Worm (Caenorhabditis elegans) whole organism, L1 larva: Measurements from ENCODE around the gene cpr-1.
A peak's percentile ranks its signal among the peaks of the same experiment; 100 is the strongest.
"Not testable (repeated sequence)": the region's sequence is repeated elsewhere in the genome, so short reads cannot be mapped to it uniquely, and the experiment has no call there.

Experiments used
- alr-1 ChIP-seq: fragments of 200-800 bp; sonication (Bioruptor generic); optimal IDR thresholded peaks from 2 replicates; lab custom pipeline; 2018; ENCODE audit warnings: borderline replicate concordance, mild to moderate bottlenecking, missing genetic modification characterization, missing compliant biosample characterization
- aly-2 ChIP-seq: fragments of 150-350 bp; optimal IDR thresholded peaks from 2 replicates; lab custom pipeline; 2014; ENCODE audit warnings: missing biosample characterization, missing genetic modification characterization
- blmp-1 ChIP-seq: fragments of 150-350 bp; optimal IDR thresholded peaks from 2 replicates; lab custom pipeline; 2014; ENCODE audit warnings: missing biosample characterization, missing genetic modification characterization
- ceh-90 ChIP-seq: sonication (generic microtip); optimal IDR thresholded peaks from 2 replicates; lab custom pipeline; 2016; ENCODE audit warnings: missing genetic modification characterization, missing compliant biosample characterization
- dpl-1 ChIP-seq, 3 experiments: fragments of 150-350 bp in 2 of 3; sonication (generic microtip) in 1 of 3; optimal IDR thresholded peaks; 2 replicates each; lab custom pipeline; 2014 to 2017; ENCODE audit warnings: missing biosample characterization in 3 of 3, missing genetic modification characterization in 3 of 3, missing genetic modification reagents in 3 of 3
- efl-1 ChIP-seq, 4 experiments: fragments of 150-350 bp; optimal IDR thresholded peaks in 3 of 4; peaks in 1 of 4; 1 replicate in 1 of 4; 2 replicates in 3 of 4; lab custom pipeline; 2014; ENCODE audit warnings: missing biosample characterization in 2 of 4, missing genetic modification characterization in 2 of 4, missing genetic modification reagents in 2 of 4
- efl-3 ChIP-seq: fragments of 200-800 bp; sonication (Bioruptor generic); optimal IDR thresholded peaks from 2 replicates; lab custom pipeline; 2018; ENCODE audit warnings: mild to moderate bottlenecking, missing genetic modification characterization, missing compliant biosample characterization
- egl-13 ChIP-seq: sonication (generic microtip); optimal IDR thresholded peaks from 2 replicates; lab custom pipeline; 2016; ENCODE audit warnings: missing genotype, missing genetic modification reagents, missing genetic modification characterization, missing compliant biosample characterization
- elt-2 ChIP-seq: sonication (generic microtip); optimal IDR thresholded peaks from 2 replicates; lab custom pipeline; 2016; ENCODE audit warnings: missing genetic modification characterization, mild to moderate bottlenecking, inconsistent platforms, missing compliant biosample characterization, missing genetic modification reagents
- elt-3 ChIP-seq, 6 experiments: fragments of 150-350 bp in 1 of 6; sonication (generic microtip); optimal IDR thresholded peaks; 2 replicates each; lab custom pipeline; 2017 to 2018; ENCODE audit warnings: missing biosample characterization in 6 of 6, missing genetic modification characterization in 6 of 6, inconsistent platforms in 1 of 6
- fkh-4 ChIP-seq: sonication (generic microtip); optimal IDR thresholded peaks from 2 replicates; lab custom pipeline; 2016; ENCODE audit warnings: missing compliant biosample characterization, missing genetic modification characterization, borderline replicate concordance
- fos-1 ChIP-seq: fragments of 150-350 bp; optimal IDR thresholded peaks from 2 replicates; lab custom pipeline; 2014; ENCODE audit warnings: missing biosample characterization, missing genetic modification characterization
- irx-1 ChIP-seq: sonication (generic microtip); optimal IDR thresholded peaks from 2 replicates; lab custom pipeline; 2016; ENCODE audit warnings: missing genetic modification characterization, missing compliant biosample characterization
- lin-14 ChIP-seq: fragments of 200-800 bp; sonication (Bioruptor generic); optimal IDR thresholded peaks from 2 replicates; lab custom pipeline; 2018; ENCODE audit warnings: mild to moderate bottlenecking, missing genetic modification characterization, moderate library complexity, missing compliant biosample characterization
- lin-35 ChIP-seq, 2 experiments: fragments of 150-350 bp; optimal IDR thresholded peaks; 2 replicates each; lab custom pipeline; 2014; ENCODE audit warnings: missing biosample characterization in 2 of 2, missing genetic modification characterization in 2 of 2, missing genetic modification reagents in 2 of 2
- mab-9 ChIP-seq: fragments of 200-800 bp; sonication (Bioruptor generic); IDR thresholded peaks from 2 replicates; pipeline ENCODE4 v1.3.6; 2022; ENCODE audit warnings: missing genetic modification reagents, missing genetic modification characterization, missing compliant biosample characterization
- mef-2 ChIP-seq: fragments of 150-350 bp; optimal IDR thresholded peaks from 2 replicates; lab custom pipeline; 2014; ENCODE audit warnings: missing biosample characterization, missing genetic modification characterization
- nhr-20 ChIP-seq: sonication (generic microtip); optimal IDR thresholded peaks from 2 replicates; lab custom pipeline; 2016; ENCODE audit warnings: mild to moderate bottlenecking, missing genetic modification characterization, missing compliant biosample characterization
- nhr-237 ChIP-seq: fragments of 150-350 bp; optimal IDR thresholded peaks from 2 replicates; lab custom pipeline; 2014; ENCODE audit warnings: missing biosample characterization, missing genetic modification characterization
- nhr-71 ChIP-seq: sonication (generic microtip); optimal IDR thresholded peaks from 2 replicates; lab custom pipeline; 2016; ENCODE audit warnings: mild to moderate bottlenecking, missing genetic modification characterization, moderate library complexity, missing compliant biosample characterization
- nhr-85 ChIP-seq: sonication (generic microtip); peaks from one replicate; lab custom pipeline; 2016; ENCODE audit warnings: missing genetic modification characterization, inconsistent platforms, missing compliant biosample characterization
- pax-3 ChIP-seq: fragments of 200-800 bp; sonication (Bioruptor generic); optimal IDR thresholded peaks from 2 replicates; lab custom pipeline; 2018; ENCODE audit warnings: mild to moderate bottlenecking, missing genetic modification characterization, moderate library complexity, missing compliant biosample characterization
- snu-23 ChIP-seq: sonication (generic microtip); optimal IDR thresholded peaks from 2 replicates; lab custom pipeline; 2016; ENCODE audit warnings: missing genetic modification characterization, missing compliant biosample characterization
- swsn-7 ChIP-seq: sonication (generic microtip); optimal IDR thresholded peaks from 2 replicates; lab custom pipeline; 2016; ENCODE audit warnings: missing genetic modification characterization, missing compliant biosample characterization
- tbx-2 ChIP-seq: sonication (generic microtip); optimal IDR thresholded peaks from 2 replicates; lab custom pipeline; 2016; ENCODE audit warnings: missing genetic modification characterization, missing compliant biosample characterization
- unc-86 ChIP-seq: sonication (generic microtip); optimal IDR thresholded peaks from 2 replicates; lab custom pipeline; 2016; ENCODE audit warnings: missing genetic modification characterization, missing compliant biosample characterization
- vab-15 ChIP-seq: sonication (generic microtip); optimal IDR thresholded peaks from 2 replicates; lab custom pipeline; 2017; ENCODE audit warnings: missing genotype, mild to moderate bottlenecking, missing genetic modification characterization, missing compliant biosample characterization
- zag-1 ChIP-seq: fragments of 150-350 bp; optimal IDR thresholded peaks from 2 replicates; lab custom pipeline; 2014; ENCODE audit warnings: missing biosample characterization, missing genetic modification characterization
- zip-4 ChIP-seq: fragments of 200-800 bp; sonication (Bioruptor generic); optimal IDR thresholded peaks from 2 replicates; lab custom pipeline; 2018; ENCODE audit warnings: mild to moderate bottlenecking, missing genetic modification characterization, moderate library complexity, missing compliant biosample characterization

cpr-1 gene

ce11 chrV:12004501-12004940, 29.2 kb downstream of the cpr-1 start:
- TF ChIP-seq elt-2 (tag; lab: Kevin White, UChicago) (peak; percentile 18), aly-2 (tag; lab: Kevin White, UChicago) (peak; percentile 71), pax-3 (tag; lab: Kevin White, UChicago) (no peak), nhr-71 (peak; percentile 14), efl-1 (optimal IDR thresholded peaks at IDR 0.05; lab: Kevin White, UChicago) (no peak), efl-1 (GFP tag; optimal IDR thresholded peaks at IDR 0.05 in 1 of 2; lab: Kevin White, UChicago) (peak in 1 of 2 experiments; percentile 73)
- TF ChIP-seq, all 84 proteins: peak for 4

ce11 chrV:12006495-12006894, 31.1 kb downstream of the cpr-1 start, which contains the start of gene F57F5.3:
TSS of gene F57F5.3 (minus strand) at chrV:12006595.
- no peak for TF ChIP-seq zag-1 (tag; lab: Kevin White, UChicago)
- no peak for TF ChIP-seq swsn-7 (tag; lab: Kevin White, UChicago)
- no peak for TF ChIP-seq efl-3
- no peak for TF ChIP-seq nhr-71
- TF ChIP-seq fkh-4 = no peak
- no peak for TF ChIP-seq ceh-90 (tag; lab: Kevin White, UChicago)

- TF ChIP-seq dpl-1 (GFP tag; optimal IDR thresholded peaks at IDR 0.05; lab: Kevin White, UChicago) = no peak
- no peak for TF ChIP-seq irx-1
- TF ChIP-seq nhr-71 = peak; percentile 22
- peak; percentile 53 for TF ChIP-seq nhr-85 (tag; lab: Kevin White, UChicago)
- no peak for TF ChIP-seq mab-9
- peak; percentile 10 for TF ChIP-seq snu-23 (GFP tag; lab: Kevin White, UChicago)
- TF ChIP-seq lin-35 (GFP tag; optimal IDR thresholded peaks at IDR 0.05; lab: Kevin White, UChicago) = peak in 1 of 2 experiments; percentile 2
- TF ChIP-seq blmp-1 (tag; lab: Kevin White, UChicago) = peak; percentile 97
- peak; percentile 11 for TF ChIP-seq lin-14
- peak in 5 of 6 experiments; percentile 49 to 94 (median 71) for TF ChIP-seq elt-3 (tag; optimal IDR thresholded peaks at IDR 0.05; lab: Kevin White, UChicago)
- TF ChIP-seq efl-1 (optimal IDR thresholded peaks at IDR 0.05; lab: Kevin White, UChicago) = no peak
- TF ChIP-seq efl-1 (GFP tag; optimal IDR thresholded peaks at IDR 0.05 in 1 of 2; lab: Kevin White, UChicago) = peak in 1 of 2 experiments; percentile 86
- no peak for TF ChIP-seq zip-4 (GFP tag; lab: Kevin White, UChicago)
- no peak for TF ChIP-seq swsn-7 (tag; lab: Kevin White, UChicago)
- TF ChIP-seq unc-86 = no peak
- peak; percentile 14 for TF ChIP-seq nhr-20 (tag; lab: Kevin White, UChicago)
These were observed 36.3 kb downstream of the cpr-1 start for ce11 chrV:12011686-12012085.

ce11 chrV:12013298-12013697, 37.9 kb downstream of the cpr-1 start, which contains the start of gene add-2:
TSS of gene add-2 (minus strand) at chrV:12013406.
- TF ChIP-seq alr-1 = no peak
- TF ChIP-seq elt-2 (tag; lab: Kevin White, UChicago) = peak; percentile 55

- not testable (repeated sequence) for TF ChIP-seq efl-3; tbx-2 (tag; lab: Kevin White, UChicago); egl-13
These were observed 44.7 kb downstream of the cpr-1 start, which contains the start of gene F10C2.3 for ce11 chrV:12020026-12020425. TSS of gene F10C2.3 (plus strand) at chrV:12020326.

- TF ChIP-seq lin-14 (no peak), unc-86 (no peak), vab-15 (tag; lab: Kevin White, UChicago) (no peak), lin-35 (GFP tag; optimal IDR thresholded peaks at IDR 0.05; lab: Kevin White, UChicago) (no peak), nhr-237 (no peak), nhr-71 (no peak), fos-1 (tag; lab: Kevin White, UChicago) (no peak), dpl-1 (GFP tag; optimal IDR thresholded peaks at IDR 0.05; lab: Kevin White, UChicago) (no peak), nhr-20 (tag; lab: Kevin White, UChicago) (no peak), mef-2 (tag; lab: Kevin White, UChicago) (no peak)
These were observed 45.6 kb downstream of the cpr-1 start for ce11 chrV:12020940-12021339.
